Fruit fly (Drosophila melanogaster) whole organism, embryonic: ENCODE measurements around the gene RtcB.

ENCODE experiments used
- Ada2b ChIP-seq: fragments of 200-800 bp; sonication (Bioruptor generic); IDR thresholded peaks from 2 replicates; pipeline ENCODE4 v1.3.6; 2022; ENCODE audit warnings: missing biosample characterization, missing genetic modification characterization
- Atf-2 ChIP-seq: fragments of 200-800 bp; sonication (Bioruptor generic); optimal IDR thresholded peaks from 2 replicates; lab custom pipeline; 2016; ENCODE audit warnings: missing biosample characterization, missing genetic modification characterization
- BEAF-32 ChIP-seq: fragments of 200-800 bp; sonication (Bioruptor generic); optimal IDR thresholded peaks from 3 replicates; lab custom pipeline; 2017; ENCODE audit warnings: missing biosample characterization, missing genetic modification characterization, mild to moderate bottlenecking, moderate library complexity, missing genetic modification reagents
- Bteb2 ChIP-seq: fragments of 200-800 bp; sonication (Bioruptor generic); optimal IDR thresholded peaks from 2 replicates; lab custom pipeline; 2016; ENCODE audit warnings: missing biosample characterization, missing genetic modification characterization
- CG10274 ChIP-seq: fragments of 200-800 bp; sonication (Bioruptor generic); optimal IDR thresholded peaks from 3 replicates; lab custom pipeline; 2017; ENCODE audit warnings: missing biosample characterization, mild to moderate bottlenecking, missing genetic modification characterization
- CG10543 ChIP-seq: fragments of 200-800 bp; sonication (Bioruptor generic); optimal IDR thresholded peaks from 3 replicates; lab custom pipeline; 2017; ENCODE audit warnings: missing biosample characterization, mild to moderate bottlenecking, missing genetic modification characterization, moderate library complexity
- CG11723 ChIP-seq: fragments of 200-800 bp; sonication (Bioruptor generic); optimal IDR thresholded peaks from 2 replicates; lab custom pipeline; 2017; ENCODE audit warnings: missing biosample characterization, mild to moderate bottlenecking, missing genetic modification characterization
- CG12071 ChIP-seq: fragments of 200-800 bp; sonication (Bioruptor generic); optimal IDR thresholded peaks from 3 replicates; lab custom pipeline; 2018; ENCODE audit warnings: missing biosample characterization, mild to moderate bottlenecking, missing genetic modification characterization
- CG12299 ChIP-seq: fragments of 200-800 bp; sonication (Bioruptor generic); optimal IDR thresholded peaks from 2 replicates; lab custom pipeline; 2018; ENCODE audit warnings: missing biosample characterization, mild to moderate bottlenecking, missing genetic modification characterization
- CG12769 ChIP-seq: fragments of 200-800 bp; sonication (Bioruptor generic); optimal IDR thresholded peaks from 2 replicates; lab custom pipeline; 2019; ENCODE audit warnings: missing biosample characterization, mild to moderate bottlenecking, missing genetic modification characterization, moderate library complexity
- CG16863 ChIP-seq: fragments of 200-800 bp; sonication (Bioruptor generic); optimal IDR thresholded peaks from 3 replicates; lab custom pipeline; 2016; ENCODE audit warnings: missing biosample characterization, missing genetic modification characterization
- CG17328 ChIP-seq: fragments of 200-800 bp; sonication (Bioruptor generic); IDR thresholded peaks from 2 replicates; pipeline ENCODE4 v1.3.6; 2022; ENCODE audit warnings: missing biosample characterization, missing genetic modification characterization
- CG17361 ChIP-seq: fragments of 200-800 bp; sonication (Bioruptor generic); IDR thresholded peaks from 3 replicates; pipeline ENCODE4 v1.3.6; 2022; ENCODE audit warnings: missing biosample characterization, missing genetic modification characterization
- CG2120 ChIP-seq: fragments of 200-800 bp; sonication (Bioruptor generic); optimal IDR thresholded peaks from 3 replicates; lab custom pipeline; 2016; ENCODE audit warnings: missing biosample characterization, missing genetic modification characterization
- CG31224 ChIP-seq: fragments of 200-800 bp; sonication (Bioruptor generic); IDR thresholded peaks from 2 replicates; pipeline ENCODE4 v1.3.6; 2022; ENCODE audit warnings: missing biosample characterization, missing genetic modification characterization
- CG3995 ChIP-seq: fragments of 200-800 bp; sonication (Bioruptor generic); optimal IDR thresholded peaks from 3 replicates; lab custom pipeline; 2016; ENCODE audit warnings: missing biosample characterization, missing genetic modification characterization
- CG4328 ChIP-seq: fragments of 200-800 bp; sonication (Bioruptor generic); optimal IDR thresholded peaks from 3 replicates; lab custom pipeline; 2017; ENCODE audit warnings: missing biosample characterization, missing genetic modification reagents, missing genetic modification characterization
- CG6654 ChIP-seq: fragments of 200-800 bp; sonication (Bioruptor generic); optimal IDR thresholded peaks from 2 replicates; lab custom pipeline; 2017; ENCODE audit warnings: missing biosample characterization, mild to moderate bottlenecking, missing genetic modification characterization
- CG8388 ChIP-seq: fragments of 200-800 bp; sonication (Bioruptor generic); optimal IDR thresholded peaks from 2 replicates; lab custom pipeline; 2019; ENCODE audit warnings: missing biosample characterization, mild to moderate bottlenecking, missing genetic modification characterization, moderate library complexity
- CG9215 ChIP-seq: fragments of 200-800 bp; sonication (Bioruptor generic); IDR thresholded peaks from 2 replicates; pipeline ENCODE4 v1.3.6; 2022; ENCODE audit warnings: missing biosample characterization, missing genetic modification characterization
- CHES-1-like ChIP-seq: fragments of 200-800 bp; sonication (Bioruptor generic); optimal IDR thresholded peaks from 2 replicates; lab custom pipeline; 2016; ENCODE audit warnings: missing biosample characterization, missing genetic modification characterization
- CkIIα-i1 ChIP-seq: fragments of 200-800 bp; sonication (Bioruptor generic); IDR thresholded peaks from 2 replicates; pipeline ENCODE4 v1.3.6; 2022; ENCODE audit warnings: missing biosample characterization, missing genetic modification characterization
- CrebB ChIP-seq: fragments of 200-800 bp; sonication (Bioruptor generic); optimal IDR thresholded peaks from 3 replicates; lab custom pipeline; 2018; ENCODE audit warnings: missing biosample characterization, mild to moderate bottlenecking, missing genetic modification characterization
- D19A ChIP-seq: fragments of 200-800 bp; optimal IDR thresholded peaks from 3 replicates; lab custom pipeline; 2019; ENCODE audit warnings: missing biosample characterization, mild to moderate bottlenecking, missing genetic modification characterization, moderate library complexity
- Ets97D ChIP-seq: fragments of 200-800 bp; sonication (Bioruptor generic); optimal IDR thresholded peaks from 3 replicates; lab custom pipeline; 2016; ENCODE audit warnings: missing biosample characterization, missing genetic modification characterization
- HLH4C ChIP-seq: fragments of 200-800 bp; sonication (Bioruptor generic); IDR thresholded peaks from 3 replicates; pipeline ENCODE4 v1.3.6; 2022; ENCODE audit warnings: missing biosample characterization, missing genetic modification characterization; ENCODE audit not compliant: partially characterized antibody
- HmgZ ChIP-seq: fragments of 200-800 bp; sonication (Bioruptor generic); optimal IDR thresholded peaks from 2 replicates; lab custom pipeline; 2018; ENCODE audit warnings: missing biosample characterization, mild to moderate bottlenecking, missing genetic modification characterization
- Hr39 ChIP-seq: fragments of >200 bp; optimal IDR thresholded peaks from 2 replicates; lab custom pipeline; 2017
- Mad ChIP-seq: fragments of 200-800 bp; sonication (Bioruptor generic); optimal IDR thresholded peaks from 2 replicates; lab custom pipeline; 2016; ENCODE audit warnings: missing biosample characterization, missing genetic modification characterization
- NC2α ChIP-seq: fragments of 200-800 bp; sonication (Bioruptor generic); optimal IDR thresholded peaks from 2 replicates; lab custom pipeline; 2016; ENCODE audit warnings: missing biosample characterization, missing genetic modification characterization
- NK7.1 ChIP-seq: fragments of 200-800 bp; sonication (Bioruptor generic); optimal IDR thresholded peaks from 3 replicates; lab custom pipeline; 2016; ENCODE audit warnings: missing biosample characterization, missing genetic modification characterization
- Rfx ChIP-seq: fragments of 200-800 bp; sonication (Bioruptor generic); IDR thresholded peaks from 2 replicates; pipeline ENCODE4 v1.3.6; 2022; ENCODE audit warnings: missing biosample characterization, missing genetic modification characterization
- cas ChIP-seq: fragments of 200-800 bp; sonication (Bioruptor generic); IDR thresholded peaks from 2 replicates; pipeline ENCODE4 v1.3.6; 2022; ENCODE audit warnings: missing biosample characterization, missing genetic modification characterization
- chinmo ChIP-seq: fragments of 200-800 bp; sonication (Bioruptor generic); IDR thresholded peaks from 4 replicates; pipeline ENCODE4 v1.3.6; 2022; ENCODE audit warnings: missing biosample characterization, missing genetic modification characterization; ENCODE audit not compliant: partially characterized antibody
- crol ChIP-seq: fragments of 200-800 bp; sonication (Bioruptor generic); IDR thresholded peaks from 2 replicates; pipeline ENCODE4 v1.3.6; 2022; ENCODE audit warnings: missing biosample characterization, missing genetic modification characterization
- dmrt99B ChIP-seq: fragments of 200-800 bp; sonication (Bioruptor generic); optimal IDR thresholded peaks from 2 replicates; lab custom pipeline; 2018; ENCODE audit warnings: missing biosample characterization, mild to moderate bottlenecking, missing genetic modification characterization, moderate library complexity
- ems ChIP-seq: fragments of 200-800 bp; sonication (Bioruptor generic); optimal IDR thresholded peaks from 3 replicates; lab custom pipeline; 2016; ENCODE audit warnings: missing biosample characterization, missing genetic modification characterization
- gt ChIP-seq: fragments of 200-800 bp; sonication (Bioruptor generic); IDR thresholded peaks from 2 replicates; pipeline ENCODE4 v1.3.6; 2022; ENCODE audit warnings: missing biosample characterization, missing genetic modification characterization
- luna ChIP-seq: fragments of 200-800 bp; sonication (Bioruptor generic); optimal IDR thresholded peaks from 2 replicates; lab custom pipeline; 2016; ENCODE audit warnings: missing biosample characterization, missing genetic modification characterization
- peb ChIP-seq: fragments of 200-800 bp; sonication (Bioruptor generic); IDR thresholded peaks from 2 replicates; pipeline ENCODE4 v1.3.6; 2022; ENCODE audit warnings: missing biosample characterization, missing genetic modification characterization
- pho ChIP-seq: fragments of 200-800 bp; sonication (Bioruptor generic); optimal IDR thresholded peaks from 2 replicates; lab custom pipeline; 2016; ENCODE audit warnings: missing biosample characterization, missing genetic modification characterization
- pita ChIP-seq: fragments of 200-800 bp; sonication (Bioruptor generic); optimal IDR thresholded peaks from 2 replicates; lab custom pipeline; 2017; ENCODE audit warnings: missing biosample characterization, mild to moderate bottlenecking, missing genetic modification characterization
- repo ChIP-seq: fragments of 200-800 bp; sonication (Bioruptor generic); optimal IDR thresholded peaks from 2 replicates; lab custom pipeline; 2016; ENCODE audit warnings: missing biosample characterization, missing genetic modification characterization
- sc ChIP-seq, 3 experiments: fragments of >200 bp in 2 of 3; fragments of 200-800 bp in 1 of 3; sonication (Bioruptor generic) in 1 of 3; optimal IDR thresholded peaks; 2 replicates in 2 of 3; 3 replicates in 1 of 3; lab custom pipeline; 2017; ENCODE audit warnings: mild to moderate bottlenecking in 1 of 3, missing biosample characterization in 1 of 3, missing genetic modification characterization in 1 of 3, missing genetic modification reagents in 1 of 3
- sd ChIP-seq: fragments of 200-800 bp; sonication (Bioruptor generic); optimal IDR thresholded peaks from 3 replicates; lab custom pipeline; 2018; ENCODE audit warnings: missing biosample characterization, mild to moderate bottlenecking, missing genetic modification characterization, moderate library complexity
- sima ChIP-seq: fragments of 200-800 bp; sonication (Bioruptor generic); optimal IDR thresholded peaks from 2 replicates; lab custom pipeline; 2016; ENCODE audit warnings: missing biosample characterization, missing genetic modification characterization
- slbo ChIP-seq: fragments of 200-800 bp; sonication (Bioruptor generic); IDR thresholded peaks from 2 replicates; pipeline ENCODE4 v1.3.6; 2022; ENCODE audit warnings: missing biosample characterization, missing genetic modification characterization
- slp2 ChIP-seq: fragments of 200-800 bp; sonication (Bioruptor generic); optimal IDR thresholded peaks from 2 replicates; lab custom pipeline; 2016; ENCODE audit warnings: missing biosample characterization, missing genetic modification characterization
- sr ChIP-seq: fragments of 200-800 bp; sonication (Bioruptor generic); IDR thresholded peaks from 3 replicates; pipeline ENCODE4 v1.3.6; 2022; ENCODE audit warnings: missing biosample characterization, missing genetic modification characterization
- vfl ChIP-seq: fragments of 200-800 bp; sonication (Bioruptor generic); optimal IDR thresholded peaks from 2 replicates; lab custom pipeline; 2016; ENCODE audit warnings: missing biosample characterization, missing genetic modification characterization
- zfh2 ChIP-seq: fragments of 200-800 bp; sonication (Bioruptor generic); optimal IDR thresholded peaks from 2 replicates; lab custom pipeline; 2016; ENCODE audit warnings: missing biosample characterization, missing genetic modification characterization

The RtcB gene

dm6 chr2L:19403398-19403797 lies 27.0 kb upstream of the RtcB start (continued):
- TF ChIP-seq pho (GFP tag; lab: Kevin White, UChicago) (no peak), CG12769 (tag; lab: Kevin White, UChicago) (peak; percentile 12), CG6654 (GFP tag; lab: Kevin White, UChicago) (no peak), CHES-1-like (GFP tag; lab: Kevin White, UChicago) (no peak)

dm6 chr2L:19404804-19405203 lies 25.6 kb upstream of the RtcB start:
- TF ChIP-seq CG4328 (GFP tag; lab: Kevin White, UChicago): no peak
- peak; percentile 86 for TF ChIP-seq sr (GFP tag; lab: Robert Waterston, UW)
- no peak for TF ChIP-seq CG31224 (GFP tag; lab: Robert Waterston, UW)
- TF ChIP-seq CG16863 (GFP tag; lab: Kevin White, UChicago): no peak
- no peak for TF ChIP-seq CG3995
- no peak for TF ChIP-seq zfh2 (GFP tag; lab: Kevin White, UChicago)
- no peak for TF ChIP-seq CG8388 (GFP tag; lab: Kevin White, UChicago)
- peak; percentile 42 for TF ChIP-seq crol (GFP tag; lab: Robert Waterston, UW)
- no peak for TF ChIP-seq CG17361 (GFP tag; lab: Robert Waterston, UW)
- no peak for TF ChIP-seq BEAF-32 (GFP tag; lab: Kevin White, UChicago)
- no peak for TF ChIP-seq pita (GFP tag; lab: Kevin White, UChicago)
- no peak for TF ChIP-seq sima (GFP tag; lab: Kevin White, UChicago)
- no peak for TF ChIP-seq gt (GFP tag; lab: Robert Waterston, UW)
- TF ChIP-seq CG11723 (GFP tag; lab: Kevin White, UChicago): no peak
- no peak for TF ChIP-seq NC2α (GFP tag; lab: Kevin White, UChicago)
- TF ChIP-seq peb (GFP tag; lab: Robert Waterston, UW): no peak
- no peak for TF ChIP-seq repo (GFP tag; lab: Kevin White, UChicago)
- no peak for TF ChIP-seq NK7.1 (GFP tag; lab: Kevin White, UChicago)
- TF ChIP-seq CG12071 (GFP tag; lab: Kevin White, UChicago): no peak
- TF ChIP-seq slp2 (GFP tag; lab: Kevin White, UChicago): no peak
- no peak for TF ChIP-seq CG2120 (GFP tag; lab: Kevin White, UChicago)
- TF ChIP-seq Mad (GFP tag; lab: Kevin White, UChicago): no peak
- TF ChIP-seq luna: no peak
- no peak for TF ChIP-seq CG9215 (GFP tag; lab: Robert Waterston, UW)
- TF ChIP-seq Ets97D (GFP tag; lab: Kevin White, UChicago): no peak
- TF ChIP-seq Ada2b (GFP tag; lab: Robert Waterston, UW): no peak
- TF ChIP-seq sc (optimal IDR thresholded peaks at IDR 0.05; lab: Kevin White, UChicago): no peak
- no peak for TF ChIP-seq sc (GFP tag; optimal IDR thresholded peaks at IDR 0.05; lab: Kevin White, UChicago)
- TF ChIP-seq HmgZ (tag; lab: Kevin White, UChicago): no peak
- TF ChIP-seq CrebB (tag; lab: Kevin White, UChicago): no peak
- TF ChIP-seq Rfx (GFP tag; lab: Robert Waterston, UW): no peak
- no peak for TF ChIP-seq cas (GFP tag; lab: Robert Waterston, UW)
- no peak for TF ChIP-seq D19A (tag; lab: Kevin White, UChicago)
- no peak for TF ChIP-seq Bteb2
- TF ChIP-seq Hr39 (lab: Kevin White, UChicago): no peak
- TF ChIP-seq sd (tag; lab: Kevin White, UChicago): peak; percentile 35
- TF ChIP-seq Atf-2: no peak
- TF ChIP-seq CG10274 (GFP tag; lab: Kevin White, UChicago): no peak
- no peak for TF ChIP-seq vfl (GFP tag; lab: Kevin White, UChicago)
- no peak for TF ChIP-seq slbo (GFP tag; lab: Robert Waterston, UW)
- TF ChIP-seq CG17328: no peak
- no peak for TF ChIP-seq ems (GFP tag; lab: Kevin White, UChicago)
- TF ChIP-seq CG10543 (GFP tag; lab: Kevin White, UChicago): peak; percentile 74
- no peak for TF ChIP-seq HLH4C (GFP tag; lab: Robert Waterston, UW)
- 0 out of 4 replicates have a peak, but pooled peaks have one; percentile 29 for TF ChIP-seq chinmo (GFP tag; lab: Robert Waterston, UW)
- peak; percentile 17 for TF ChIP-seq CG12769 (tag; lab: Kevin White, UChicago)
- TF ChIP-seq CkIIα-i1 (GFP tag; lab: Robert Waterston, UW): no peak
- no peak for TF ChIP-seq CG12299 (tag; lab: Kevin White, UChicago)
- TF ChIP-seq dmrt99B (tag; lab: Kevin White, UChicago): no peak
